Worm (Caenorhabditis elegans): ENCODE data around the gene fbxa-219.

- TF ChIP-seq Y5F2A.4 (GFP tag; optimal IDR thresholded peaks at IDR 0.05) (no peak), lin-15B (tag; optimal IDR thresholded peaks at IDR 0.05) (no peak), hmg-1.1 (GFP tag; IDR thresholded peaks at IDR 0.05) (no peak), pha-4 (GFP tag; IDR thresholded peaks at IDR 0.05) (no peak), pha-4 (tag; optimal IDR thresholded peaks at IDR 0.05) (no peak), fkh-10 (GFP tag; optimal IDR thresholded peaks at IDR 0.05) (no peak), mxl-3 (GFP tag; optimal IDR thresholded peaks at IDR 0.05) (no peak), tag-97 (GFP tag; IDR thresholded peaks at IDR 0.05) (no peak), spr-1 (tag; optimal IDR thresholded peaks at IDR 0.05) (no peak), nhr-28 (tag; optimal IDR thresholded peaks at IDR 0.05) (no peak), dmd-6 (GFP tag; IDR thresholded peaks at IDR 0.05) (no peak)
Measured at ce11 chrIII:2316439-2316838, 25.2 kb downstream of the fbxa-219 start.

All from whole organism, L4 larva.